Worm (Caenorhabditis elegans) whole organism, L4 larva: ENCODE data around the gene F59B1.2.

Source experiments
- D1046.2 ChIP-seq: fragments of 200-800 bp; sonication (Bioruptor generic); IDR thresholded peaks from 2 replicates; pipeline ENCODE4 v1.3.6; 2022; ENCODE audit warnings: missing genetic modification characterization, missing compliant biosample characterization
- F26F4.8 ChIP-seq: fragments of 200-800 bp; sonication (Bioruptor generic); conservative IDR thresholded peaks from 2 replicates; pipeline ENCODE4 v1.3.6; 2022; ENCODE audit warnings: missing genetic modification characterization, missing compliant biosample characterization
- F37D6.2 ChIP-seq: sonication (generic microtip); optimal IDR thresholded peaks from 2 replicates; lab custom pipeline; 2016; ENCODE audit warnings: mild to moderate bottlenecking, missing genetic modification characterization, missing compliant biosample characterization
- R02D3.7 ChIP-seq: fragments of 150-350 bp; sonication (generic microtip); optimal IDR thresholded peaks from 3 replicates; lab custom pipeline; 2014; ENCODE audit warnings: missing biosample characterization, missing genetic modification characterization
- T26A8.4 ChIP-seq: fragments of 200-800 bp; sonication (Bioruptor generic); IDR thresholded peaks from 2 replicates; pipeline ENCODE4 v1.3.6; 2022; ENCODE audit warnings: missing genetic modification characterization, missing compliant biosample characterization
- Y75B8A.6 ChIP-seq: fragments of 200-800 bp; sonication (Bioruptor generic); IDR thresholded peaks from 2 replicates; pipeline ENCODE4 v1.3.6; 2022; ENCODE audit warnings: missing genetic modification reagents, missing genetic modification characterization, missing compliant biosample characterization
- ZK337.2 ChIP-seq: fragments of 200-800 bp; sonication (Bioruptor generic); IDR thresholded peaks from 2 replicates; pipeline ENCODE4 v1.3.6; 2022; ENCODE audit warnings: missing genetic modification reagents, missing genetic modification characterization, missing compliant biosample characterization
- ZK546.5 ChIP-seq, 2 experiments: sonication (generic microtip); optimal IDR thresholded peaks; 2 replicates each; lab custom pipeline; 2017; ENCODE audit warnings: missing biosample characterization in 2 of 2, missing genetic modification characterization in 2 of 2
- aha-1 ChIP-seq: fragments of 150-350 bp; peaks from one replicate; lab custom pipeline; 2014; ENCODE audit warnings: missing biosample characterization, missing genetic modification characterization
- arid-1 ChIP-seq: fragments of 200-800 bp; sonication (Bioruptor generic); conservative IDR thresholded peaks from 2 replicates; pipeline ENCODE4 v1.3.6; 2022; ENCODE audit warnings: missing genetic modification reagents, missing genetic modification characterization, missing compliant biosample characterization
- ceh-28 ChIP-seq: fragments of 150-350 bp; optimal IDR thresholded peaks from 2 replicates; lab custom pipeline; 2014; ENCODE audit warnings: missing biosample characterization, missing genetic modification reagents, missing genetic modification characterization
- ceh-44 ChIP-seq: fragments of 200-800 bp; sonication (Bioruptor generic); IDR thresholded peaks from 2 replicates; pipeline ENCODE4 v1.3.6; 2022; ENCODE audit warnings: missing genetic modification reagents, missing genetic modification characterization, missing compliant biosample characterization
- ceh-62 ChIP-seq: sonication (generic microtip); optimal IDR thresholded peaks from 2 replicates; lab custom pipeline; 2017; ENCODE audit warnings: missing biosample characterization, missing genetic modification characterization
- ces-1 ChIP-seq: fragments of 150-350 bp; sonication (generic microtip); optimal IDR thresholded peaks from 4 replicates; lab custom pipeline; 2014; ENCODE audit warnings: missing biosample characterization, missing genetic modification reagents, missing genetic modification characterization
- daf-12 ChIP-seq: fragments of 150-350 bp; optimal IDR thresholded peaks from 2 replicates; lab custom pipeline; 2014; ENCODE audit warnings: missing biosample characterization, missing genetic modification reagents, missing genetic modification characterization
- daf-16 ChIP-seq, 3 experiments: sonication (generic microtip); optimal IDR thresholded peaks; 2 replicates each; lab custom pipeline; 2016 to 2017; ENCODE audit warnings: missing genetic modification characterization in 3 of 3, missing genetic modification reagents in 3 of 3, mild to moderate bottlenecking in 2 of 3, missing compliant biosample characterization in 2 of 3, missing biosample characterization in 1 of 3, moderate library complexity in 1 of 3
- daf-8 ChIP-seq: fragments of 200-800 bp; sonication (Bioruptor generic); IDR thresholded peaks from 2 replicates; pipeline ENCODE4 v1.3.6; 2022; ENCODE audit warnings: missing genetic modification characterization, missing compliant biosample characterization
- dmd-9 ChIP-seq: fragments of 200-800 bp; sonication (Bioruptor generic); IDR thresholded peaks from 2 replicates; pipeline ENCODE4 v1.3.6; 2022; ENCODE audit warnings: missing genetic modification reagents, missing genetic modification characterization, missing compliant biosample characterization
- fkh-10 ChIP-seq: fragments of 150-350 bp; optimal IDR thresholded peaks from 2 replicates; lab custom pipeline; 2014; ENCODE audit warnings: missing biosample characterization, missing genetic modification reagents, missing genetic modification characterization
- fos-1 ChIP-seq: fragments of 150-350 bp; optimal IDR thresholded peaks from 2 replicates; lab custom pipeline; 2014; ENCODE audit warnings: missing biosample characterization, missing genetic modification characterization
- hif-1 ChIP-seq, 2 experiments: sonication (generic microtip); optimal IDR thresholded peaks; 2 replicates each; lab custom pipeline; 2016 to 2017; ENCODE audit warnings: missing compliant biosample characterization in 2 of 2, missing genetic modification characterization in 2 of 2, missing genetic modification reagents in 2 of 2, missing genotype in 2 of 2, mild to moderate bottlenecking in 1 of 2
- hlh-11 ChIP-seq: fragments of 200-800 bp; sonication (Bioruptor generic); optimal IDR thresholded peaks from 2 replicates; lab custom pipeline; 2018; ENCODE audit warnings: mild to moderate bottlenecking, missing genetic modification characterization, missing compliant biosample characterization
- jun-1 ChIP-seq: fragments of 150-350 bp; optimal IDR thresholded peaks from 2 replicates; lab custom pipeline; 2014; ENCODE audit warnings: missing biosample characterization, missing genetic modification reagents, missing genetic modification characterization
- lim-7 ChIP-seq: fragments of 200-800 bp; sonication (Bioruptor generic); IDR thresholded peaks from 2 replicates; pipeline ENCODE4 v1.3.6; 2022; ENCODE audit warnings: missing genetic modification characterization, missing compliant biosample characterization
- lin-13 ChIP-seq: fragments of 150-350 bp; optimal IDR thresholded peaks from 2 replicates; lab custom pipeline; 2014; ENCODE audit warnings: missing biosample characterization, missing genetic modification reagents, missing genetic modification characterization
- lin-29 ChIP-seq: fragments of 200-800 bp; sonication (Bioruptor generic); IDR thresholded peaks from 2 replicates; pipeline ENCODE4 v1.3.6; 2022; ENCODE audit warnings: missing genetic modification reagents, missing genetic modification characterization, missing compliant biosample characterization
- lin-38 ChIP-seq: fragments of 200-800 bp; sonication (Bioruptor generic); IDR thresholded peaks from 2 replicates; pipeline ENCODE4 v1.3.6; 2022; ENCODE audit warnings: missing genetic modification reagents, missing genetic modification characterization, missing compliant biosample characterization
- lin-39 ChIP-seq: fragments of 150-350 bp; optimal IDR thresholded peaks from 2 replicates; lab custom pipeline; 2014; ENCODE audit warnings: missing biosample characterization, missing genetic modification reagents, missing genetic modification characterization
- lsy-2 ChIP-seq, 2 experiments: fragments of 150-350 bp in 1 of 2; sonication (generic microtip) in 1 of 2; optimal IDR thresholded peaks; 2 replicates each; lab custom pipeline; 2014 to 2017; ENCODE audit warnings: missing biosample characterization in 2 of 2, missing genetic modification characterization in 2 of 2
- madf-9 ChIP-seq: fragments of 200-800 bp; sonication (Bioruptor generic); conservative IDR thresholded peaks from 2 replicates; pipeline ENCODE4 v1.3.6; 2022; ENCODE audit warnings: missing genetic modification reagents, missing genetic modification characterization, missing compliant biosample characterization
- mdl-1 ChIP-seq, 2 experiments: fragments of 150-350 bp in 1 of 2; sonication (generic microtip) in 1 of 2; optimal IDR thresholded peaks; 2 replicates each; lab custom pipeline; 2014 to 2017; ENCODE audit warnings: missing biosample characterization in 2 of 2, missing genetic modification characterization in 2 of 2
- mes-2 ChIP-seq: sonication (generic microtip); optimal IDR thresholded peaks from 2 replicates; lab custom pipeline; 2016; ENCODE audit warnings: missing genotype, mild to moderate bottlenecking, missing genetic modification characterization, missing compliant biosample characterization; ENCODE audit not compliant: poor library complexity, severe bottlenecking
- mxl-3 ChIP-seq: fragments of 200-800 bp; sonication (Bioruptor generic); optimal IDR thresholded peaks from 2 replicates; lab custom pipeline; 2018; ENCODE audit warnings: mild to moderate bottlenecking, missing genetic modification characterization, missing compliant biosample characterization
- nhr-10 ChIP-seq: fragments of 150-350 bp; optimal IDR thresholded peaks from 2 replicates; lab custom pipeline; 2014; ENCODE audit warnings: missing biosample characterization, missing genetic modification characterization
- nhr-111 ChIP-seq: fragments of 200-800 bp; sonication (Bioruptor generic); optimal IDR thresholded peaks from 2 replicates; lab custom pipeline; 2018; ENCODE audit warnings: mild to moderate bottlenecking, missing genetic modification characterization, missing compliant biosample characterization
- nhr-237 ChIP-seq: sonication (generic microtip); optimal IDR thresholded peaks from 2 replicates; lab custom pipeline; 2017; ENCODE audit warnings: missing biosample characterization, missing genetic modification characterization
- nhr-25 ChIP-seq: sonication (generic microtip); optimal IDR thresholded peaks from 2 replicates; lab custom pipeline; 2017; ENCODE audit warnings: missing genetic modification characterization, mild to moderate bottlenecking, missing compliant biosample characterization, antibody characterized with exemption, moderate library complexity, borderline replicate concordance; ENCODE audit not compliant: insufficient read depth
- nhr-28 ChIP-seq: fragments of 150-350 bp; optimal IDR thresholded peaks from 2 replicates; lab custom pipeline; 2014; ENCODE audit warnings: missing biosample characterization, missing genetic modification characterization
- nhr-41 ChIP-seq: fragments of 200-800 bp; sonication (Bioruptor generic); IDR thresholded peaks from 2 replicates; pipeline ENCODE4 v1.3.6; 2022; ENCODE audit warnings: missing genetic modification reagents, missing genetic modification characterization, missing compliant biosample characterization
- nhr-76 ChIP-seq: fragments of 150-350 bp; optimal IDR thresholded peaks from 2 replicates; lab custom pipeline; 2014; ENCODE audit warnings: missing biosample characterization, missing genetic modification characterization
- pha-4 ChIP-seq, 2 experiments: fragments of 150-350 bp in 1 of 2; fragments of 200-800 bp in 1 of 2; sonication (Bioruptor generic) in 1 of 2; IDR thresholded peaks in 1 of 2; optimal IDR thresholded peaks in 1 of 2; 2 replicates each; pipeline versions ENCODE4 v1.3.6 to Lab custom; 2014 to 2022; ENCODE audit warnings: missing genetic modification characterization in 2 of 2, missing genetic modification reagents in 2 of 2, missing biosample characterization in 1 of 2, missing compliant biosample characterization in 1 of 2
- php-3 ChIP-seq: fragments of 200-800 bp; sonication (Bioruptor generic); IDR thresholded peaks from 2 replicates; pipeline ENCODE4 v1.3.6; 2022; ENCODE audit warnings: missing genetic modification reagents, missing genetic modification characterization, missing compliant biosample characterization
- rbr-2 ChIP-seq: sonication (generic microtip); optimal IDR thresholded peaks from 2 replicates; lab custom pipeline; 2016; ENCODE audit warnings: missing genotype, missing genetic modification characterization, missing compliant biosample characterization
- snpc-4 ChIP-seq: fragments of 150-350 bp; optimal IDR thresholded peaks from 2 replicates; lab custom pipeline; 2014; ENCODE audit warnings: missing biosample characterization, missing genetic modification characterization
- spr-3 ChIP-seq: fragments of 200-800 bp; sonication (Bioruptor generic); optimal IDR thresholded peaks from 2 replicates; lab custom pipeline; 2018; ENCODE audit warnings: mild to moderate bottlenecking, missing genetic modification characterization, missing compliant biosample characterization
- tag-97 ChIP-seq: fragments of 200-800 bp; sonication (Bioruptor generic); IDR thresholded peaks from 2 replicates; pipeline ENCODE4 v1.3.6; 2022; ENCODE audit warnings: missing genetic modification characterization, missing compliant biosample characterization
- zag-1 ChIP-seq: fragments of 150-350 bp; optimal IDR thresholded peaks from 2 replicates; lab custom pipeline; 2014; ENCODE audit warnings: missing biosample characterization, missing genetic modification characterization
- zfp-2 ChIP-seq: sonication (generic microtip); optimal IDR thresholded peaks from 2 replicates; lab custom pipeline; 2016; ENCODE audit warnings: mild to moderate bottlenecking, missing genetic modification characterization, missing compliant biosample characterization
- zip-11 ChIP-seq: fragments of 200-800 bp; sonication (Bioruptor generic); IDR thresholded peaks from 2 replicates; pipeline ENCODE4 v1.3.6; 2022; ENCODE audit warnings: missing genetic modification characterization, missing compliant biosample characterization
- ztf-11 ChIP-seq: fragments of 150-350 bp; optimal IDR thresholded peaks from 2 replicates; lab custom pipeline; 2014; ENCODE audit warnings: missing biosample characterization, missing genetic modification characterization
- ztf-7 ChIP-seq: fragments of 150-350 bp; optimal IDR thresholded peaks from 2 replicates; lab custom pipeline; 2014; ENCODE audit warnings: missing biosample characterization, missing genetic modification characterization

The F59B1.2 gene

ce11 chrV:3588223-3588622 lies 44.9 kb upstream of the F59B1.2 start (continued):
- TF ChIP-seq nhr-25 (tag; lab: Kevin White, UChicago) (no peak), R02D3.7 (no peak), F37D6.2 (tag; lab: Kevin White, UChicago) (no peak), madf-9 (GFP tag; lab: Robert Waterston, UW) (no peak), lsy-2 (tag; optimal IDR thresholded peaks at IDR 0.05; lab: Kevin White, UChicago) (peak in 1 of 2 experiments; percentile 22), lin-13 (peak; percentile 42), fos-1 (tag; lab: Kevin White, UChicago) (no peak), nhr-111 (GFP tag; lab: Kevin White, UChicago) (no peak), nhr-10 (no peak), spr-3 (no peak), lin-29 (no peak), nhr-237 (tag; lab: Kevin White, UChicago) (no peak), jun-1 (tag; lab: Kevin White, UChicago) (no peak), lim-7 (GFP tag; lab: Robert Waterston, UW) (peak; percentile 75), lin-39 (tag; lab: Kevin White, UChicago) (no peak), zfp-2 (no peak), F26F4.8 (GFP tag; lab: Robert Waterston, UW) (peak; percentile 48; the same call in 1 of the 2 replicates), daf-16 (GFP tag; optimal IDR thresholded peaks at IDR 0.05; lab: Kevin White, UChicago) (peak in 1 of 2 experiments; percentile 17), daf-16 (tag; optimal IDR thresholded peaks at IDR 0.05; lab: Kevin White, UChicago) (peak; percentile 45), zip-11 (GFP tag; lab: Robert Waterston, UW) (no peak), mxl-3 (GFP tag; lab: Kevin White, UChicago) (no peak), tag-97 (GFP tag; lab: Robert Waterston, UW) (no peak), nhr-28 (tag; lab: Kevin White, UChicago) (no peak), fkh-10 (GFP tag; lab: Kevin White, UChicago) (no peak), arid-1 (GFP tag; lab: Robert Waterston, UW) (0 out of 2 replicates have a peak, but pooled peaks have one; percentile 36), lin-38 (GFP tag; lab: Robert Waterston, UW) (peak; percentile 64), ztf-11 (tag; lab: Kevin White, UChicago) (no peak), ceh-62 (no peak), ZK546.5 (tag; optimal IDR thresholded peaks at IDR 0.05; lab: Kevin White, UChicago) (no peak), ZK337.2 (GFP tag; lab: Robert Waterston, UW) (no peak), pha-4 (GFP tag; IDR thresholded peaks at IDR 0.05; lab: Robert Waterston, UW) (no peak), pha-4 (tag; optimal IDR thresholded peaks at IDR 0.05; lab: Kevin White, UChicago) (no peak), ztf-7 (tag; lab: Kevin White, UChicago) (no peak), T26A8.4 (GFP tag; lab: Robert Waterston, UW) (peak; percentile 63), mdl-1 (tag; optimal IDR thresholded peaks at IDR 0.05; lab: Kevin White, UChicago) (no peak), zag-1 (no peak), Y75B8A.6 (no peak), ces-1 (GFP tag; lab: Kevin White, UChicago) (no peak), snpc-4 (tag; lab: Kevin White, UChicago) (no peak), ceh-44 (0 out of 2 replicates have a peak, but pooled peaks have one; percentile 7), mes-2 (tag; lab: Kevin White, UChicago) (peak; percentile 35), daf-12 (tag; lab: Kevin White, UChicago) (no peak), php-3 (0 out of 2 replicates have a peak, but pooled peaks have one; percentile 17), daf-8 (no peak), hlh-11 (tag; lab: Kevin White, UChicago) (no peak), hif-1 (tag; optimal IDR thresholded peaks at IDR 0.05; lab: Kevin White, UChicago) (no peak), ceh-28 (tag; lab: Kevin White, UChicago) (no peak), aha-1 (tag; lab: Kevin White, UChicago) (no peak), nhr-41 (no peak), nhr-76 (tag; lab: Kevin White, UChicago) (no peak), D1046.2 (GFP tag; lab: Robert Waterston, UW) (0 out of 2 replicates have a peak, but pooled peaks have one; percentile 42), dmd-9 (GFP tag; lab: Robert Waterston, UW) (no peak), rbr-2 (tag; lab: Kevin White, UChicago) (no peak)
